Worm (Caenorhabditis elegans): ENCODE data around the gene F25E5.1.
A peak's percentile ranks its signal among the peaks of the same experiment; 100 is the strongest.

Gene F25E5.1

ce11 chrV:7465509-7465908 lies at the start of gene F25E5.1 (continued):
- TF ChIP-seq lsy-2 (tag; optimal IDR thresholded peaks at IDR 0.05) = no peak
- TF ChIP-seq tag-97 (GFP tag; IDR thresholded peaks at IDR 0.05) = no peak
- TF ChIP-seq Y105C5A.15 (GFP tag; IDR thresholded peaks at IDR 0.05) = no peak
- peak; percentile 61; the same call in 1 of the 2 replicates for TF ChIP-seq hmg-1.1 (GFP tag; IDR thresholded peaks at IDR 0.05)
- TF ChIP-seq ctbp-1 (GFP tag; IDR thresholded peaks at IDR 0.05) = no peak
- no peak for TF ChIP-seq F44E2.7 (GFP tag; IDR thresholded peaks at IDR 0.05)
- no peak for TF ChIP-seq egl-43 (GFP tag; IDR thresholded peaks at IDR 0.05)
- no peak for TF ChIP-seq nhr-42 (GFP tag; IDR thresholded peaks at IDR 0.05)
- no peak for TF ChIP-seq lin-39 (tag; optimal IDR thresholded peaks at IDR 0.05)
- TF ChIP-seq lin-1 (GFP tag; IDR thresholded peaks at IDR 0.05) = no peak
- no peak for TF ChIP-seq nhr-76 (tag; optimal IDR thresholded peaks at IDR 0.05)
- TF ChIP-seq attf-4 (tag; optimal IDR thresholded peaks at IDR 0.05) = no peak
- TF ChIP-seq zip-2 (tag; optimal IDR thresholded peaks at IDR 0.05) = no peak
- no peak for TF ChIP-seq arid-1 (GFP tag; conservative IDR thresholded peaks at IDR 0.05)
- no peak for TF ChIP-seq jun-1 (tag; optimal IDR thresholded peaks at IDR 0.05)
- no peak for TF ChIP-seq ztf-11 (tag; optimal IDR thresholded peaks at IDR 0.05)
- TF ChIP-seq unc-130 (GFP tag; optimal IDR thresholded peaks at IDR 0.05) = peak; percentile 52
- no peak for TF ChIP-seq dmd-8 (GFP tag; IDR thresholded peaks at IDR 0.05)
- TF ChIP-seq mes-2 (tag; optimal IDR thresholded peaks at IDR 0.05; ENCODE audit: poor library complexity, severe bottlenecking) = peak; percentile 95
- no peak for TF ChIP-seq nhr-10 (tag; optimal IDR thresholded peaks at IDR 0.05)
- no peak for TF ChIP-seq lim-7 (GFP tag; IDR thresholded peaks at IDR 0.05)
- TF ChIP-seq saeg-2 (GFP tag; IDR thresholded peaks at IDR 0.05) = no peak
- peak; percentile 70 for TF ChIP-seq nhr-6 (tag; optimal IDR thresholded peaks at IDR 0.05)
- no peak for TF ChIP-seq php-3 (GFP tag; IDR thresholded peaks at IDR 0.05)
- TF ChIP-seq dmd-6 (GFP tag; IDR thresholded peaks at IDR 0.05) = no peak
- no peak for TF ChIP-seq hlh-11 (tag; optimal IDR thresholded peaks at IDR 0.05)
- no peak for TF ChIP-seq ceh-20 (GFP tag; IDR thresholded peaks at IDR 0.05)
- TF ChIP-seq daf-19 (GFP tag; conservative IDR thresholded peaks at IDR 0.05) = no peak
- no peak for TF ChIP-seq nhr-11 (tag; optimal IDR thresholded peaks at IDR 0.05)
- no peak for TF ChIP-seq T26A8.4 (GFP tag; IDR thresholded peaks at IDR 0.05)
- TF ChIP-seq ama-1 (optimal IDR thresholded peaks at IDR 0.05) = no peak
- TF ChIP-seq lin-29 (GFP tag; IDR thresholded peaks at IDR 0.05) = no peak
- TF ChIP-seq hif-1 (tag; optimal IDR thresholded peaks at IDR 0.05) = no peak
- no peak for TF ChIP-seq daf-8 (GFP tag; IDR thresholded peaks at IDR 0.05)
- TF ChIP-seq F49E8.2 (tag; optimal IDR thresholded peaks at IDR 0.05; ENCODE audit: borderline replicate concordance) = no peak
- TF ChIP-seq Y75B8A.6 (GFP tag; IDR thresholded peaks at IDR 0.05) = no peak
- no peak for TF ChIP-seq sdz-12 (GFP tag; optimal IDR thresholded peaks at IDR 0.05)
- TF ChIP-seq nhr-237 (tag; optimal IDR thresholded peaks at IDR 0.05) = no peak
- no peak for TF ChIP-seq egl-27 (tag; optimal IDR thresholded peaks at IDR 0.05)
- no peak for TF ChIP-seq daf-16 (GFP tag; optimal IDR thresholded peaks at IDR 0.05)
- no peak for TF ChIP-seq daf-16 (tag; optimal IDR thresholded peaks at IDR 0.05)
- TF ChIP-seq snpc-1.2 (GFP tag; IDR thresholded peaks at IDR 0.05) = no peak
- TF ChIP-seq aha-1 (tag) = no peak
- no peak for TF ChIP-seq F26F4.8 (GFP tag; conservative IDR thresholded peaks at IDR 0.05)
- no peak for TF ChIP-seq nhr-111 (GFP tag; optimal IDR thresholded peaks at IDR 0.05)
- TF ChIP-seq ceh-28 (tag; optimal IDR thresholded peaks at IDR 0.05) = no peak
- TF ChIP-seq unc-62 (GFP tag; optimal IDR thresholded peaks at IDR 0.05 in 1 of 2) = peak in 1 of 2 experiments; percentile 93
- TF ChIP-seq unc-62 (tag; optimal IDR thresholded peaks at IDR 0.05) = no peak
- TF ChIP-seq D1046.2 (GFP tag; IDR thresholded peaks at IDR 0.05) = no peak
- no peak for TF ChIP-seq zfp-3 (GFP tag; conservative IDR thresholded peaks at IDR 0.05)
- TF ChIP-seq pqm-1 (tag; optimal IDR thresholded peaks at IDR 0.05) = peak; percentile 48
- TF ChIP-seq daf-12 (tag; optimal IDR thresholded peaks at IDR 0.05) = no peak
- TF ChIP-seq Y48G9A.11 (GFP tag; IDR thresholded peaks at IDR 0.05) = no peak
- TF ChIP-seq T20F7.1 (GFP tag; optimal IDR thresholded peaks at IDR 0.05) = no peak
